ENCODE assay signal across 1 fruit fly cellular context in the genomic region with DNA sequence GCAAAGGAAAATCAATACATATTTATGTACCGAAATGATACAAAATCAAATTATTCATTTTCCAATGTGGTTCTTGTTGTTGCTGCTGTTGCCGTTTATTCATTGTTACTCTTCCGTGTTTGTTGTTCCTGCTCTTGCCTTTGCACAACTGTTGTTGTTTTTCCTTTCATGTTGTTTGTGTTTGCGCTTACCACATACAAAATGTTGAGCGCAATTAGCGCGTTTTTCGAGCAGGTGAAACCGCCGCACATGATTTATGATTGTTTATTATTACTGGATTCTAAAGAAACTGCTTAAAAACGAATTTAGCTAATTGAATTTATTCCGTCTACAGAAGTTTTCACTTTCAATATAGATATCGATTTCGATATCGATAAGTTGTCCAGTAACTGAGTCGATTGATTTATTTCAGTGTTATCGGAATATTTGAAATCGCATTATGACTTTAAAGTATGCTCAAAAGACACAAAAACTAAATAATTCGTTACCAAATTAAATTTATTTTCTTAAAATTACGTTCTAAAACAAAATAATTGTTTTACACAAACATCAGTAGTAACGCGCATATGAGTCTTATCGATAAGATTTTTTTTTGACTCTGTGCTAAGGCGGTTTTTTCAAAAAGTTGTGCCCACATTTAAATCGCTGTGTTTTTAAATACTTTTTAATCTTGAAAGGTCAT.
TF ChIP-seq lines count a peak whose summit lies in the region.

A gene (minus strand): TSS at position 366 of the 682 bp plus-strand sequence.

TF ChIP-seq in whole organism, embryonic, 481 proteins besides CTCF, POLR2A, EP300 and RAD21 (continued from another document and continues in another):
- no peak for TF ChIP-seq cato (GFP tag; optimal IDR thresholded peaks at IDR 0.05; lab: Kevin White, UChicago; ENCODE audit: borderline replicate concordance)
- no peak for TF ChIP-seq CG4404 (GFP tag; IDR thresholded peaks at IDR 0.05; lab: Robert Waterston, UW)
- no peak for TF ChIP-seq CG7987 (GFP tag; optimal IDR thresholded peaks at IDR 0.05; lab: Kevin White, UChicago)
- TF ChIP-seq CG4360 (GFP tag; IDR thresholded peaks at IDR 0.05; lab: Robert Waterston, UW): peak; percentile 91
- no peak for TF ChIP-seq Hr51 (GFP tag; optimal IDR thresholded peaks at IDR 0.05; lab: Kevin White, UChicago)
- 0 out of 3 replicates have a peak, but pooled peaks have one; percentile 32 for TF ChIP-seq Opbp (GFP tag; IDR thresholded peaks at IDR 0.05; lab: Robert Waterston, UW; ENCODE audit: partially characterized antibody)
- peak; percentile 49; the same call in 2 of the 3 replicates for TF ChIP-seq CG17361 (GFP tag; IDR thresholded peaks at IDR 0.05; lab: Robert Waterston, UW)
- peak; percentile 12 for TF ChIP-seq CG12391 (tag; optimal IDR thresholded peaks at IDR 0.05; lab: Kevin White, UChicago)
- peak; percentile 39 for TF ChIP-seq Spps (tag; optimal IDR thresholded peaks at IDR 0.05; lab: Kevin White, UChicago)
- TF ChIP-seq HmgD (GFP tag; optimal IDR thresholded peaks at IDR 0.05; lab: Kevin White, UChicago): no peak
- no peak for TF ChIP-seq NC2β (GFP tag; optimal IDR thresholded peaks at IDR 0.05; lab: Kevin White, UChicago)
- TF ChIP-seq Atf-2 (GFP tag; optimal IDR thresholded peaks at IDR 0.05; lab: Kevin White, UChicago): no peak
- no peak for TF ChIP-seq CG8765 (GFP tag; IDR thresholded peaks at IDR 0.05; lab: Robert Waterston, UW)
- no peak for TF ChIP-seq Antp (GFP tag; optimal IDR thresholded peaks at IDR 0.05; lab: Kevin White, UChicago)
- no peak for TF ChIP-seq Bdp1 (GFP tag; optimal IDR thresholded peaks at IDR 0.05; lab: Kevin White, UChicago)
- TF ChIP-seq salm (tag; optimal IDR thresholded peaks at IDR 0.05; lab: Kevin White, UChicago): no peak
- no peak for TF ChIP-seq CG4820 (GFP tag; optimal IDR thresholded peaks at IDR 0.05; lab: Kevin White, UChicago)
- TF ChIP-seq CG8089 (GFP tag; optimal IDR thresholded peaks at IDR 0.05; lab: Kevin White, UChicago): no peak
- no peak for TF ChIP-seq H2.0 (GFP tag; IDR thresholded peaks at IDR 0.05; lab: Robert Waterston, UW)
- no peak for TF ChIP-seq CG10366 (GFP tag; IDR thresholded peaks at IDR 0.05; lab: Robert Waterston, UW)
- no peak for TF ChIP-seq pan (optimal IDR thresholded peaks at IDR 0.05; lab: Kevin White, UChicago)
- no peak for TF ChIP-seq pan (GFP tag; optimal IDR thresholded peaks at IDR 0.05 in 1 of 2, IDR thresholded peaks at IDR 0.05 in 1 of 2)
- no peak for TF ChIP-seq Hr78 (GFP tag; optimal IDR thresholded peaks at IDR 0.05; lab: Kevin White, UChicago)
- TF ChIP-seq tap (tag; optimal IDR thresholded peaks at IDR 0.05; lab: Kevin White, UChicago): no peak
- no peak for TF ChIP-seq Hmr (GFP tag; optimal IDR thresholded peaks at IDR 0.05; lab: Kevin White, UChicago)
- no peak for TF ChIP-seq CG31388 (GFP tag; optimal IDR thresholded peaks at IDR 0.05; lab: Kevin White, UChicago)
- no peak for TF ChIP-seq twi (tag; optimal IDR thresholded peaks at IDR 0.05; lab: Kevin White, UChicago)
- no peak for TF ChIP-seq CG1647 (GFP tag; optimal IDR thresholded peaks at IDR 0.05; lab: Kevin White, UChicago)
- TF ChIP-seq tna (GFP tag; IDR thresholded peaks at IDR 0.05; lab: Robert Waterston, UW; ENCODE audit: partially characterized antibody): peak; percentile 75
- TF ChIP-seq CG30431 (GFP tag; optimal IDR thresholded peaks at IDR 0.05; lab: Kevin White, UChicago): no peak
- no peak for TF ChIP-seq jumu (GFP tag; optimal IDR thresholded peaks at IDR 0.05; lab: Kevin White, UChicago)
- no peak for TF ChIP-seq crp (GFP tag; optimal IDR thresholded peaks at IDR 0.05; lab: Kevin White, UChicago)
- no peak for TF ChIP-seq Mes4 (GFP tag; optimal IDR thresholded peaks at IDR 0.05; lab: Kevin White, UChicago)
- TF ChIP-seq CG8281 (tag; optimal IDR thresholded peaks at IDR 0.05; lab: Kevin White, UChicago): peak; percentile 6
- TF ChIP-seq shn (GFP tag; optimal IDR thresholded peaks at IDR 0.05; lab: Kevin White, UChicago): no peak
- no peak for TF ChIP-seq CG7786 (GFP tag; optimal IDR thresholded peaks at IDR 0.05; lab: Kevin White, UChicago)
- no peak for TF ChIP-seq CG11696 (GFP tag; IDR thresholded peaks at IDR 0.05; lab: Robert Waterston, UW)
- no peak for TF ChIP-seq CG11085 (GFP tag; IDR thresholded peaks at IDR 0.05; lab: Robert Waterston, UW)
- no peak for TF ChIP-seq hkb (optimal IDR thresholded peaks at IDR 0.05; lab: Kevin White, UChicago)
- no peak for TF ChIP-seq hkb (GFP tag; IDR thresholded peaks at IDR 0.05; lab: Robert Waterston, UW)
- no peak for TF ChIP-seq pum (GFP tag; optimal IDR thresholded peaks at IDR 0.05; lab: Kevin White, UChicago)
- TF ChIP-seq danr (GFP tag; IDR thresholded peaks at IDR 0.05; lab: Robert Waterston, UW): no peak
- no peak for TF ChIP-seq ase (GFP tag; IDR thresholded peaks at IDR 0.05; lab: Robert Waterston, UW)
- TF ChIP-seq Lpt (GFP tag; optimal IDR thresholded peaks at IDR 0.05; lab: Kevin White, UChicago): no peak
- TF ChIP-seq Hr3 (GFP tag; optimal IDR thresholded peaks at IDR 0.05; lab: Kevin White, UChicago): no peak
- TF ChIP-seq ci (GFP tag; IDR thresholded peaks at IDR 0.05; lab: Robert Waterston, UW): no peak
- no peak for TF ChIP-seq fd3F (GFP tag; optimal IDR thresholded peaks at IDR 0.05; lab: Kevin White, UChicago)
- no peak for TF ChIP-seq CG9797 (GFP tag; optimal IDR thresholded peaks at IDR 0.05; lab: Kevin White, UChicago)
- no peak for TF ChIP-seq sug (tag; optimal IDR thresholded peaks at IDR 0.05; lab: Kevin White, UChicago)
- no peak for TF ChIP-seq CG8478 (optimal IDR thresholded peaks at IDR 0.05; lab: Kevin White, UChicago)
- TF ChIP-seq Hr39 (optimal IDR thresholded peaks at IDR 0.05; lab: Kevin White, UChicago): no peak
- TF ChIP-seq Atf3 (GFP tag; optimal IDR thresholded peaks at IDR 0.05; lab: Kevin White, UChicago): no peak
- TF ChIP-seq Mad (GFP tag; optimal IDR thresholded peaks at IDR 0.05; lab: Kevin White, UChicago): no peak
- TF ChIP-seq D19B (GFP tag; optimal IDR thresholded peaks at IDR 0.05; lab: Kevin White, UChicago): no peak
- TF ChIP-seq CG12155 (GFP tag; optimal IDR thresholded peaks at IDR 0.05; lab: Kevin White, UChicago): no peak
- TF ChIP-seq CG15514 (GFP tag; optimal IDR thresholded peaks at IDR 0.05; lab: Kevin White, UChicago): peak; percentile 87
- TF ChIP-seq chinmo (GFP tag; IDR thresholded peaks at IDR 0.05; lab: Robert Waterston, UW; ENCODE audit: partially characterized antibody): peak; percentile 78; the same call in 1 of the 4 replicates
- peak; percentile 96 for TF ChIP-seq HLH4C (GFP tag; IDR thresholded peaks at IDR 0.05; lab: Robert Waterston, UW; ENCODE audit: partially characterized antibody)
- no peak for TF ChIP-seq Tbp (GFP tag; optimal IDR thresholded peaks at IDR 0.05; lab: Kevin White, UChicago)
- peak; percentile 85 for TF ChIP-seq Dref (GFP tag; IDR thresholded peaks at IDR 0.05; lab: Robert Waterston, UW)
- TF ChIP-seq CG8924 (tag; optimal IDR thresholded peaks at IDR 0.05; lab: Kevin White, UChicago): peak; percentile 13
- no peak for TF ChIP-seq CG42726 (GFP tag; IDR thresholded peaks at IDR 0.05; lab: Robert Waterston, UW; ENCODE audit: partially characterized antibody)
- TF ChIP-seq Dbx (GFP tag; IDR thresholded peaks at IDR 0.05; lab: Robert Waterston, UW): no peak
- no peak for TF ChIP-seq NK7.1 (GFP tag; optimal IDR thresholded peaks at IDR 0.05; lab: Kevin White, UChicago)
- TF ChIP-seq vvl (GFP tag; IDR thresholded peaks at IDR 0.05; lab: Robert Waterston, UW): no peak
- peak; percentile 44 for TF ChIP-seq CG17568 (GFP tag; optimal IDR thresholded peaks at IDR 0.05; lab: Kevin White, UChicago)
- TF ChIP-seq CG32772 (GFP tag; IDR thresholded peaks at IDR 0.05; lab: Robert Waterston, UW): no peak
- TF ChIP-seq CG12942 (GFP tag; optimal IDR thresholded peaks at IDR 0.05; lab: Kevin White, UChicago): no peak
- TF ChIP-seq dm (GFP tag; optimal IDR thresholded peaks at IDR 0.05; lab: Kevin White, UChicago): no peak
- peak; percentile 23 for TF ChIP-seq Myb (GFP tag; optimal IDR thresholded peaks at IDR 0.05; lab: Kevin White, UChicago)
- peak; percentile 22 for TF ChIP-seq Med (GFP tag; lab: Kevin White, UChicago)
- no peak for TF ChIP-seq CkIIα-i1 (GFP tag; IDR thresholded peaks at IDR 0.05; lab: Robert Waterston, UW)
- TF ChIP-seq zf30C (GFP tag; optimal IDR thresholded peaks at IDR 0.05; lab: Kevin White, UChicago): no peak
- TF ChIP-seq jigr1 (GFP tag; IDR thresholded peaks at IDR 0.05; lab: Robert Waterston, UW): no peak
- no peak for TF ChIP-seq fd96Cb (tag; optimal IDR thresholded peaks at IDR 0.05; lab: Kevin White, UChicago)
- TF ChIP-seq YL-1 (GFP tag; optimal IDR thresholded peaks at IDR 0.05; lab: Kevin White, UChicago): no peak
- TF ChIP-seq lab (GFP tag; optimal IDR thresholded peaks at IDR 0.05; lab: Kevin White, UChicago): no peak
- peak; percentile 12 for TF ChIP-seq Max (GFP tag; optimal IDR thresholded peaks at IDR 0.05; lab: Kevin White, UChicago)
- no peak for TF ChIP-seq CG12104 (GFP tag; optimal IDR thresholded peaks at IDR 0.05; lab: Kevin White, UChicago)
- no peak for TF ChIP-seq CG18599 (GFP tag; optimal IDR thresholded peaks at IDR 0.05; lab: Kevin White, UChicago)
- peak; percentile 12; the same call in 1 of the 2 replicates for TF ChIP-seq MBD-R2 (GFP tag; IDR thresholded peaks at IDR 0.05; lab: Robert Waterston, UW)
- no peak for TF ChIP-seq CG2202 (tag; optimal IDR thresholded peaks at IDR 0.05; lab: Kevin White, UChicago)
- no peak for TF ChIP-seq dimm (GFP tag; IDR thresholded peaks at IDR 0.05; lab: Robert Waterston, UW)
- no peak for TF ChIP-seq caup (GFP tag; optimal IDR thresholded peaks at IDR 0.05; lab: Kevin White, UChicago; ENCODE audit: severe bottlenecking)
- TF ChIP-seq CG10209 (GFP tag; optimal IDR thresholded peaks at IDR 0.05; lab: Kevin White, UChicago): no peak
- TF ChIP-seq knrl (GFP tag; IDR thresholded peaks at IDR 0.05; lab: Robert Waterston, UW; ENCODE audit: partially characterized antibody): peak; percentile 61
- TF ChIP-seq tin (GFP tag; optimal IDR thresholded peaks at IDR 0.05; lab: Kevin White, UChicago): no peak
- TF ChIP-seq CG7372 (GFP tag; IDR thresholded peaks at IDR 0.05; lab: Robert Waterston, UW): no peak
- TF ChIP-seq CG32532 (GFP tag; IDR thresholded peaks at IDR 0.05; lab: Robert Waterston, UW): no peak
- no peak for TF ChIP-seq otp (GFP tag; IDR thresholded peaks at IDR 0.05; lab: Robert Waterston, UW)
- peak; percentile 48 for TF ChIP-seq CG2129 (GFP tag; IDR thresholded peaks at IDR 0.05; lab: Robert Waterston, UW; ENCODE audit: partially characterized antibody)
- peak; percentile 40 for TF ChIP-seq CG12659 (GFP tag; optimal IDR thresholded peaks at IDR 0.05; lab: Kevin White, UChicago)
- peak; percentile 95 for TF ChIP-seq Dp (GFP tag; optimal IDR thresholded peaks at IDR 0.05; lab: Kevin White, UChicago)
- peak; percentile 30; the same call in 1 of the 2 replicates for TF ChIP-seq amos (GFP tag; IDR thresholded peaks at IDR 0.05; lab: Robert Waterston, UW; ENCODE audit: partially characterized antibody)
- no peak for TF ChIP-seq Ssrp (tag; optimal IDR thresholded peaks at IDR 0.05; lab: Kevin White, UChicago)
- no peak for TF ChIP-seq CG6813 (GFP tag; optimal IDR thresholded peaks at IDR 0.05; lab: Kevin White, UChicago)
- no peak for TF ChIP-seq CG11093 (GFP tag; IDR thresholded peaks at IDR 0.05; lab: Robert Waterston, UW)
- TF ChIP-seq disco-r (GFP tag; optimal IDR thresholded peaks at IDR 0.05; lab: Kevin White, UChicago): no peak
- TF ChIP-seq Doc2 (GFP tag; IDR thresholded peaks at IDR 0.05; lab: Robert Waterston, UW): no peak
- TF ChIP-seq pzg (GFP tag; optimal IDR thresholded peaks at IDR 0.05; lab: Kevin White, UChicago): peak; percentile 59
- no peak for TF ChIP-seq Neu2 (GFP tag; optimal IDR thresholded peaks at IDR 0.05; lab: Kevin White, UChicago; ENCODE audit: borderline replicate concordance)
- no peak for TF ChIP-seq D19A (tag; optimal IDR thresholded peaks at IDR 0.05; lab: Kevin White, UChicago)
- no peak for TF ChIP-seq pb (GFP tag; optimal IDR thresholded peaks at IDR 0.05; lab: Kevin White, UChicago)
- no peak for TF ChIP-seq ems (GFP tag; optimal IDR thresholded peaks at IDR 0.05; lab: Kevin White, UChicago)
- no peak for TF ChIP-seq MTF-1 (GFP tag; optimal IDR thresholded peaks at IDR 0.05; lab: Kevin White, UChicago; ENCODE audit: borderline replicate concordance)
- TF ChIP-seq CG17359 (tag; optimal IDR thresholded peaks at IDR 0.05; lab: Kevin White, UChicago): no peak
- TF ChIP-seq CG13123 (GFP tag; optimal IDR thresholded peaks at IDR 0.05; lab: Kevin White, UChicago): no peak
- peak; percentile 2 for TF ChIP-seq Fer1 (GFP tag; optimal IDR thresholded peaks at IDR 0.05; lab: Kevin White, UChicago)
- no peak for TF ChIP-seq esg (GFP tag; conservative IDR thresholded peaks at IDR 0.05; lab: Robert Waterston, UW)
- TF ChIP-seq Eip74EF (GFP tag; optimal IDR thresholded peaks at IDR 0.05; lab: Kevin White, UChicago): peak in 1 of 2 experiments; percentile 94
- no peak for TF ChIP-seq ewg (GFP tag; optimal IDR thresholded peaks at IDR 0.05; lab: Kevin White, UChicago)
- no peak for TF ChIP-seq ash1 (GFP tag; optimal IDR thresholded peaks at IDR 0.05; lab: Kevin White, UChicago)
- TF ChIP-seq prd (optimal IDR thresholded peaks at IDR 0.05; lab: Kevin White, UChicago): no peak
- no peak for TF ChIP-seq prd (GFP tag; IDR thresholded peaks at IDR 0.05; lab: Robert Waterston, UW)
- no peak for TF ChIP-seq Adf1 (GFP tag; IDR thresholded peaks at IDR 0.05; lab: Robert Waterston, UW)
- TF ChIP-seq CoRest (tag; optimal IDR thresholded peaks at IDR 0.05; lab: Kevin White, UChicago): peak; percentile 46
- no peak for TF ChIP-seq CG11456 (GFP tag; IDR thresholded peaks at IDR 0.05; lab: Robert Waterston, UW)
- no peak for TF ChIP-seq Lim3 (GFP tag; IDR thresholded peaks at IDR 0.05; lab: Robert Waterston, UW)
- TF ChIP-seq CG30403 (GFP tag; optimal IDR thresholded peaks at IDR 0.05; lab: Kevin White, UChicago): no peak
- TF ChIP-seq CG7745 (tag; optimal IDR thresholded peaks at IDR 0.05; lab: Kevin White, UChicago): no peak
- no peak for TF ChIP-seq CG12236 (GFP tag; optimal IDR thresholded peaks at IDR 0.05; lab: Kevin White, UChicago)
- TF ChIP-seq CG10431 (GFP tag; optimal IDR thresholded peaks at IDR 0.05; lab: Kevin White, UChicago): peak; percentile 23
- no peak for TF ChIP-seq CG8388 (GFP tag; optimal IDR thresholded peaks at IDR 0.05; lab: Kevin White, UChicago)
- TF ChIP-seq nerfin-2 (GFP tag; IDR thresholded peaks at IDR 0.05; lab: Robert Waterston, UW; ENCODE audit: partially characterized antibody): peak; percentile 91
- TF ChIP-seq slou (GFP tag; optimal IDR thresholded peaks at IDR 0.05; lab: Kevin White, UChicago): no peak
- peak; percentile 58 for TF ChIP-seq gfzf (GFP tag; optimal IDR thresholded peaks at IDR 0.05; lab: Kevin White, UChicago)
- TF ChIP-seq CG18619 (GFP tag; optimal IDR thresholded peaks at IDR 0.05; lab: Kevin White, UChicago): no peak
